Worm (Caenorhabditis elegans): ENCODE measurements around the gene srw-119.

The srw-119 gene

DNA sequence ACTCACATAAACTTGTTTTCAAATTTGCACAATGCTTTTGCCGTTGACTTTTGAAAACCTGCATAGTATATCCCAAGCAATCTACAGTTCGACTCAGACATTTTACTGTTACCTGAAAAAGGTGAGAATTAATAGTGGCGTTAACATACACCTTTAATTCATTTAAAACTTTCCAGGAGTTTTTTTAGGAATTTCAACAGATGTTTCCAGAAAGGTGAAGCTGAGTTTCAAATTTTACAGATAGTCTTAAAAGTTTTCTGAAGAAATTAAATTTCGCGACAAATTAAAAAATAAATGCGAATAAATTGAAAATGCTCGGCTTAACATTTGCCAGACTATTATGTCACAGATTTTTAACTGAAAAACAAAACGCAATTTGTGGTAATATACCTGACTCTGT, at the start of gene srw-119:
srw-119 (minus strand) TSS at position 101 of the 400 bp plus-strand sequence.
- no peak for TF ChIP-seq nhr-11 (tag; optimal IDR thresholded peaks at IDR 0.05)
- no peak for TF ChIP-seq tbx-2 (tag; optimal IDR thresholded peaks at IDR 0.05)
- TF ChIP-seq ceh-63 (GFP tag; optimal IDR thresholded peaks at IDR 0.05) = no peak
- no peak for TF ChIP-seq nhr-77 (tag; optimal IDR thresholded peaks at IDR 0.05)
- no peak for TF ChIP-seq sox-4 (tag; optimal IDR thresholded peaks at IDR 0.05)
- TF ChIP-seq nhr-71 (tag; optimal IDR thresholded peaks at IDR 0.05) = no peak
- no peak for TF ChIP-seq aha-1 (tag; optimal IDR thresholded peaks at IDR 0.05)
- TF ChIP-seq Y116A8C.19 (tag; optimal IDR thresholded peaks at IDR 0.05; ENCODE audit: borderline replicate concordance) = no peak
- TF ChIP-seq isw-1 (GFP tag; IDR thresholded peaks at IDR 0.05) = no peak
- no peak for TF ChIP-seq jun-1 (tag; optimal IDR thresholded peaks at IDR 0.05)
- no peak for TF ChIP-seq mef-2 (tag; optimal IDR thresholded peaks at IDR 0.05)
- TF ChIP-seq sup-37 (GFP tag; optimal IDR thresholded peaks at IDR 0.05) = no peak
- no peak for TF ChIP-seq blmp-1 (tag; optimal IDR thresholded peaks at IDR 0.05)
- no peak for TF ChIP-seq efl-3 (GFP tag; optimal IDR thresholded peaks at IDR 0.05)
- no peak for TF ChIP-seq C34B4.2 (tag; optimal IDR thresholded peaks at IDR 0.05)

DNA sequence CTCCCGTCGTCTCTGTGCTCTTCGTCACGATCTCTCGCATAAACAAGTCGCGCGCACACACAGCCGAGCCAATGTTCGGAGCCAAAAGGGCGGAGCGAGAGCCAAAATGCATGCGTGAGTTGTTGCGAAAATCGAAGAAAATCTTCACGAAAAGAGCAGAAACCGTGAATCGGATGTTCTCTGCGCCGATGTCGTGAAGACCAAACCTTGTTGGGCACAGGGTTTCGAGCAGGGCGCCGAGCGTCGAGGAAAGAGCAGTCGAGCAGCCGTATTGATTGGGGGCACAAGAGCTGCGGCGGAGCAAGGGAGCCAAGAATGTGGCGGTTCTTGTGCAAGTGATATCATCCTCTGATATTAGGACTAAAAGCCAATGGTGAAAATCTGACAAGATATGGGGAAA, 46.7 kb upstream of the srw-119 start:
- TF ChIP-seq hlh-17 (GFP tag; optimal IDR thresholded peaks at IDR 0.05; ENCODE audit: borderline replicate concordance) = no peak
- TF ChIP-seq lin-13 (GFP tag; optimal IDR thresholded peaks at IDR 0.05) = no peak
- TF ChIP-seq tbx-2 (tag; optimal IDR thresholded peaks at IDR 0.05) = no peak
- no peak for TF ChIP-seq xbp-1 (tag; optimal IDR thresholded peaks at IDR 0.05)
- no peak for TF ChIP-seq ceh-63 (GFP tag; optimal IDR thresholded peaks at IDR 0.05)
- no peak for TF ChIP-seq C34B4.2 (tag; optimal IDR thresholded peaks at IDR 0.05)
- TF ChIP-seq egl-27 (tag; optimal IDR thresholded peaks at IDR 0.05) = no peak
- no peak for TF ChIP-seq unc-130 (tag; optimal IDR thresholded peaks at IDR 0.05)
- no peak for TF ChIP-seq tlp-1 (tag; optimal IDR thresholded peaks at IDR 0.05)
- no peak for TF ChIP-seq zip-4 (GFP tag; optimal IDR thresholded peaks at IDR 0.05)
- no peak for TF ChIP-seq nhr-20 (tag; optimal IDR thresholded peaks at IDR 0.05)
- no peak for TF ChIP-seq pag-3 (tag; optimal IDR thresholded peaks at IDR 0.05; ENCODE audit: borderline replicate concordance, insufficient read depth)
- TF ChIP-seq nhr-28 (tag; optimal IDR thresholded peaks at IDR 0.05) = no peak
- no peak for TF ChIP-seq hlh-4 (tag; optimal IDR thresholded peaks at IDR 0.05)
- TF ChIP-seq zag-1 (tag; optimal IDR thresholded peaks at IDR 0.05) = no peak
- TF ChIP-seq unc-98 (GFP tag; IDR thresholded peaks at IDR 0.05) = no peak
- no peak for TF ChIP-seq C16A3.4 (tag; optimal IDR thresholded peaks at IDR 0.05)
- TF ChIP-seq dsc-1 (tag; optimal IDR thresholded peaks at IDR 0.05) = no peak

DNA sequence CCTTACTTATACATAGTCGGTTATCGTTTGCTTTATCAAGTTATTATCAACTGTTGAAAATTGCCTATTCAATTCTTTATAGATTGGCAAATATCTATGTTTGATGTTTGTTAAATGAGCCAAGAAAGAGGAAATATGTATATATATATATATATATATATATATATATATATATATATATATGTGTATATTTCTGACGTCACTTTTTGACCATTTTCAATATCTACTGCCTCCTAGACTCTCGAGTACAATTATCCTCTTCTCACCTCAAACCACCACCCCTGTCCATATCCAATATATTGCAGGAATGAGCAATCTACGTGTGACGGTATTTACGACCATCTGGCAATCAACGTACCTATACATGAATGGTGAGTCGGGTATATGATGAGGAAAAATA, 45.2 kb upstream of the srw-119 start, which contains the start of gene F59D6.1:
F59D6.1 (plus strand) TSS at position 301 of the 400 bp plus-strand sequence.
- TF ChIP-seq lin-39 (tag; optimal IDR thresholded peaks at IDR 0.05) (no peak), fkh-10 (GFP tag; optimal IDR thresholded peaks at IDR 0.05) (no peak), ceh-8 (GFP tag; optimal IDR thresholded peaks at IDR 0.05) (no peak), xbp-1 (tag; optimal IDR thresholded peaks at IDR 0.05) (no peak), grh-1 (GFP tag; IDR thresholded peaks at IDR 0.05) (no peak), snu-23 (GFP tag; optimal IDR thresholded peaks at IDR 0.05) (no peak), alr-1 (tag; optimal IDR thresholded peaks at IDR 0.05; ENCODE audit: borderline replicate concordance) (no peak), pax-3 (tag; optimal IDR thresholded peaks at IDR 0.05) (no peak)

DNA sequence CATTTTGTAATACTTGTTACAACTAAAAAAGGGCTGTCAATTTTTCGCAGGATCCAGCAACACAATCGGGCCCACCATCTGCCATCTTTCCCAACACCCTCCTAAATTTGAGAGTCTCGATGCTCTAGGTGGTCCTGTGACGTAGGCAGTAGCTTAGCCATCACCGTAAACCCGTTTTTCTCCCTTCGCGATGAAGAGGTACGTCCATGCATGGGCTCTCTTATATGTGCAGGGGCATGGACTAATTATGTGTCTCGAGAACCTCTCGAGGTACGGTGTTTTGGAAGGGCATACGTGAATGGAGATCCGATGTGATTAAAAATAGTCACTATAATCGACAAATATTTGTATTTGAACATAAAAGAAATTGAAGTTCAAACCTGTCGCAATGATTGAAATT, 41.3 kb upstream of the srw-119 start:
- TF ChIP-seq isw-1 (GFP tag; IDR thresholded peaks at IDR 0.05) (no peak), nhr-77 (tag; optimal IDR thresholded peaks at IDR 0.05) (no peak), alr-1 (tag; optimal IDR thresholded peaks at IDR 0.05; ENCODE audit: borderline replicate concordance) (no peak), nhr-20 (tag; optimal IDR thresholded peaks at IDR 0.05) (no peak), jun-1 (tag; optimal IDR thresholded peaks at IDR 0.05) (no peak), nhr-47 (tag; optimal IDR thresholded peaks at IDR 0.05) (no peak), unc-30 (tag; optimal IDR thresholded peaks at IDR 0.05) (no peak), mef-2 (tag; optimal IDR thresholded peaks at IDR 0.05) (no peak), unc-130 (tag; optimal IDR thresholded peaks at IDR 0.05) (no peak), C34B4.2 (tag; optimal IDR thresholded peaks at IDR 0.05) (no peak), ces-1 (GFP tag; optimal IDR thresholded peaks at IDR 0.05) (no peak), pqm-1 (tag; optimal IDR thresholded peaks at IDR 0.05) (no peak), pax-3 (tag; optimal IDR thresholded peaks at IDR 0.05) (no peak), hpl-2 (GFP tag; optimal IDR thresholded peaks at IDR 0.05) (no peak), hlh-17 (GFP tag; optimal IDR thresholded peaks at IDR 0.05; ENCODE audit: borderline replicate concordance) (no peak), ceh-8 (GFP tag; optimal IDR thresholded peaks at IDR 0.05) (no peak)
